Fruit fly (Drosophila melanogaster) whole organism, embryonic: Measurements from ENCODE around the gene Zaf1.

Experiments
- Atf3 ChIP-seq: fragments of 200-800 bp; sonication (Bioruptor generic); optimal IDR thresholded peaks from 3 replicates; lab custom pipeline; 2016; ENCODE audit warnings: missing biosample characterization, missing genetic modification characterization
- CG11085 ChIP-seq: fragments of 200-800 bp; sonication (Bioruptor generic); IDR thresholded peaks from 2 replicates; pipeline ENCODE4 v1.3.6; 2022; ENCODE audit warnings: missing biosample characterization, missing genetic modification characterization
- CG11695 ChIP-seq: fragments of 200-800 bp; sonication (Bioruptor generic); IDR thresholded peaks from 3 replicates; pipeline ENCODE4 v1.3.6; 2022; ENCODE audit warnings: missing biosample characterization, missing genetic modification characterization
- CG14710 ChIP-seq: fragments of 200-800 bp; sonication (Bioruptor generic); optimal IDR thresholded peaks from 3 replicates; lab custom pipeline; 2019; ENCODE audit warnings: missing biosample characterization, mild to moderate bottlenecking, missing genetic modification characterization, moderate library complexity
- CG1529 ChIP-seq: fragments of 200-800 bp; sonication (Bioruptor generic); optimal IDR thresholded peaks from 3 replicates; lab custom pipeline; 2018; ENCODE audit warnings: missing biosample characterization, missing genetic modification characterization
- CG16779 ChIP-seq: fragments of 200-800 bp; sonication (Bioruptor generic); IDR thresholded peaks from 2 replicates; pipeline ENCODE4 v1.3.6; 2022; ENCODE audit warnings: missing biosample characterization, missing genetic modification characterization
- CG17829 ChIP-seq: fragments of 200-800 bp; optimal IDR thresholded peaks from 2 replicates; lab custom pipeline; 2019; ENCODE audit warnings: missing biosample characterization, mild to moderate bottlenecking, missing genetic modification characterization, moderate library complexity
- CG18599 ChIP-seq: fragments of 200-800 bp; sonication (Bioruptor generic); optimal IDR thresholded peaks from 3 replicates; lab custom pipeline; 2017; ENCODE audit warnings: missing biosample characterization, missing genetic modification characterization, mild to moderate bottlenecking, moderate library complexity, missing genetic modification reagents
- CG18764 ChIP-seq: fragments of 200-800 bp; sonication (Bioruptor generic); optimal IDR thresholded peaks from 3 replicates; lab custom pipeline; 2016; ENCODE audit warnings: missing biosample characterization, missing genetic modification characterization
- CG2116 ChIP-seq: fragments of 200-800 bp; sonication (Bioruptor generic); optimal IDR thresholded peaks from 3 replicates; lab custom pipeline; 2018; ENCODE audit warnings: missing biosample characterization, mild to moderate bottlenecking, missing genetic modification characterization
- CG3281 ChIP-seq: fragments of 200-800 bp; sonication (Bioruptor generic); optimal IDR thresholded peaks from 3 replicates; lab custom pipeline; 2017; ENCODE audit warnings: missing biosample characterization, mild to moderate bottlenecking, missing genetic modification characterization
- CG3847 ChIP-seq: fragments of 200-800 bp; sonication (Bioruptor generic); IDR thresholded peaks from 2 replicates; pipeline ENCODE4 v1.3.6; 2022; ENCODE audit warnings: missing biosample characterization, missing genetic modification characterization
- CG4617 ChIP-seq: fragments of 200-800 bp; sonication (Bioruptor generic); optimal IDR thresholded peaks from 3 replicates; lab custom pipeline; 2016; ENCODE audit warnings: missing biosample characterization, missing genetic modification characterization, borderline replicate concordance
- CG5180 ChIP-seq: fragments of 200-800 bp; sonication (Bioruptor generic); optimal IDR thresholded peaks from 3 replicates; lab custom pipeline; 2017; ENCODE audit warnings: missing biosample characterization, missing genetic modification characterization, mild to moderate bottlenecking, moderate library complexity, missing genetic modification reagents
- CG8089 ChIP-seq: fragments of 200-800 bp; sonication (Bioruptor generic); optimal IDR thresholded peaks from 3 replicates; lab custom pipeline; 2016; ENCODE audit warnings: missing biosample characterization, missing genetic modification characterization
- CrebB ChIP-seq: fragments of 200-800 bp; sonication (Bioruptor generic); optimal IDR thresholded peaks from 3 replicates; lab custom pipeline; 2018; ENCODE audit warnings: missing biosample characterization, mild to moderate bottlenecking, missing genetic modification characterization
- D ChIP-seq, 2 experiments: fragments of 200-800 bp in 1 of 2; fragments of >200 bp in 1 of 2; sonication (Bioruptor generic) in 1 of 2; optimal IDR thresholded peaks; 2 replicates in 1 of 2; 3 replicates in 1 of 2; lab custom pipeline; 2017; ENCODE audit warnings: mild to moderate bottlenecking in 1 of 2, missing biosample characterization in 1 of 2, missing genetic modification characterization in 1 of 2, missing genetic modification reagents in 1 of 2
- Dll ChIP-seq: fragments of 200-800 bp; sonication (Bioruptor generic); IDR thresholded peaks from 4 replicates; pipeline ENCODE4 v1.3.6; 2022; ENCODE audit warnings: missing biosample characterization, missing genetic modification characterization; ENCODE audit not compliant: partially characterized antibody
- Dref ChIP-seq: fragments of 200-800 bp; sonication (Bioruptor generic); IDR thresholded peaks from 2 replicates; pipeline ENCODE4 v1.3.6; 2022; ENCODE audit warnings: missing biosample characterization, missing genetic modification characterization
- H2.0 ChIP-seq: fragments of 200-800 bp; sonication (Bioruptor generic); IDR thresholded peaks from 2 replicates; pipeline ENCODE4 v1.3.6; 2022; ENCODE audit warnings: missing biosample characterization, missing genetic modification characterization
- HLH4C ChIP-seq: fragments of 200-800 bp; sonication (Bioruptor generic); IDR thresholded peaks from 3 replicates; pipeline ENCODE4 v1.3.6; 2022; ENCODE audit warnings: missing biosample characterization, missing genetic modification characterization; ENCODE audit not compliant: partially characterized antibody
- MBD-R2 ChIP-seq: fragments of 200-800 bp; sonication (Bioruptor generic); IDR thresholded peaks from 2 replicates; pipeline ENCODE4 v1.3.6; 2022; ENCODE audit warnings: missing biosample characterization, missing genetic modification characterization
- NFAT ChIP-seq: fragments of 200-800 bp; sonication (Bioruptor generic); IDR thresholded peaks from 2 replicates; pipeline ENCODE4 v1.3.6; 2022; ENCODE audit warnings: missing biosample characterization, missing genetic modification characterization
- Nf-YB ChIP-seq: fragments of 200-800 bp; sonication (Bioruptor generic); optimal IDR thresholded peaks from 3 replicates; lab custom pipeline; 2019; ENCODE audit warnings: missing biosample characterization, mild to moderate bottlenecking, missing genetic modification characterization, moderate library complexity
- Oli ChIP-seq: fragments of 200-800 bp; sonication (Bioruptor generic); optimal IDR thresholded peaks from 2 replicates; lab custom pipeline; 2018; ENCODE audit warnings: missing biosample characterization, mild to moderate bottlenecking, missing genetic modification characterization, moderate library complexity
- PHDP ChIP-seq: fragments of 200-800 bp; sonication (Bioruptor generic); optimal IDR thresholded peaks from 3 replicates; lab custom pipeline; 2018; ENCODE audit warnings: missing biosample characterization, mild to moderate bottlenecking, missing genetic modification characterization, moderate library complexity
- Sin3A ChIP-seq: fragments of >200 bp; optimal IDR thresholded peaks from 2 replicates; lab custom pipeline; 2018
- Taf1 ChIP-seq: fragments of 200-800 bp; sonication (Bioruptor generic); IDR thresholded peaks from 2 replicates; pipeline ENCODE4 v1.3.6; 2022; ENCODE audit warnings: missing biosample characterization, missing genetic modification characterization
- Xbp1 ChIP-seq: fragments of 200-800 bp; sonication (Bioruptor generic); optimal IDR thresholded peaks from 3 replicates; lab custom pipeline; 2016; ENCODE audit warnings: missing biosample characterization, mild to moderate bottlenecking, missing genetic modification characterization
- Xrp1 ChIP-seq: fragments of 200-800 bp; sonication (Bioruptor generic); IDR thresholded peaks from 2 replicates; pipeline ENCODE4 v1.3.6; 2022; ENCODE audit warnings: missing biosample characterization, missing genetic modification characterization
- bbx ChIP-seq: fragments of 200-800 bp; sonication (Bioruptor generic); IDR thresholded peaks from 2 replicates; pipeline ENCODE4 v1.3.6; 2022; ENCODE audit warnings: missing biosample characterization, missing genetic modification characterization; ENCODE audit not compliant: partially characterized antibody
- bowl ChIP-seq: fragments of 200-800 bp; sonication (Bioruptor generic); IDR thresholded peaks from 2 replicates; pipeline ENCODE4 v1.3.6; 2022; ENCODE audit warnings: missing biosample characterization, missing genetic modification characterization
- chinmo ChIP-seq: fragments of 200-800 bp; sonication (Bioruptor generic); IDR thresholded peaks from 4 replicates; pipeline ENCODE4 v1.3.6; 2022; ENCODE audit warnings: missing biosample characterization, missing genetic modification characterization; ENCODE audit not compliant: partially characterized antibody
- crol ChIP-seq: fragments of 200-800 bp; sonication (Bioruptor generic); IDR thresholded peaks from 2 replicates; pipeline ENCODE4 v1.3.6; 2022; ENCODE audit warnings: missing biosample characterization, missing genetic modification characterization
- disco-r ChIP-seq: fragments of 200-800 bp; sonication (Bioruptor generic); optimal IDR thresholded peaks from 2 replicates; lab custom pipeline; 2016; ENCODE audit warnings: missing biosample characterization, missing genetic modification characterization
- nmo ChIP-seq: fragments of 200-800 bp; sonication (Bioruptor generic); optimal IDR thresholded peaks from 2 replicates; lab custom pipeline; 2018; ENCODE audit warnings: missing biosample characterization, mild to moderate bottlenecking, missing genetic modification characterization, moderate library complexity
- phol ChIP-seq: fragments of 200-800 bp; sonication (Bioruptor generic); optimal IDR thresholded peaks from 3 replicates; lab custom pipeline; 2018; ENCODE audit warnings: missing biosample characterization, mild to moderate bottlenecking, missing genetic modification characterization, moderate library complexity
- pzg ChIP-seq: fragments of 200-800 bp; sonication (Bioruptor generic); optimal IDR thresholded peaks from 3 replicates; lab custom pipeline; 2018; ENCODE audit warnings: missing biosample characterization, mild to moderate bottlenecking, missing genetic modification characterization, moderate library complexity
- salm ChIP-seq: fragments of 200-800 bp; sonication (Bioruptor generic); optimal IDR thresholded peaks from 2 replicates; lab custom pipeline; 2018; ENCODE audit warnings: missing biosample characterization, mild to moderate bottlenecking, missing genetic modification characterization
- sna ChIP-seq: fragments of 200-800 bp; sonication (Bioruptor generic); IDR thresholded peaks from 2 replicates; pipeline ENCODE4 v1.3.6; 2022; ENCODE audit warnings: missing biosample characterization, missing genetic modification characterization; ENCODE audit not compliant: partially characterized antibody
- sob ChIP-seq: fragments of 200-800 bp; sonication (Bioruptor generic); IDR thresholded peaks from 2 replicates; pipeline ENCODE4 v1.3.6; 2022; ENCODE audit warnings: missing biosample characterization, missing genetic modification characterization
- sr ChIP-seq: fragments of 200-800 bp; sonication (Bioruptor generic); IDR thresholded peaks from 3 replicates; pipeline ENCODE4 v1.3.6; 2022; ENCODE audit warnings: missing biosample characterization, missing genetic modification characterization
- tna ChIP-seq: fragments of 200-800 bp; sonication (Bioruptor generic); IDR thresholded peaks from 2 replicates; pipeline ENCODE4 v1.3.6; 2022; ENCODE audit warnings: missing biosample characterization, missing genetic modification characterization; ENCODE audit not compliant: partially characterized antibody
- trem ChIP-seq: fragments of 200-800 bp; optimal IDR thresholded peaks from 3 replicates; lab custom pipeline; 2019; ENCODE audit warnings: missing biosample characterization, mild to moderate bottlenecking, missing genetic modification characterization, moderate library complexity
- tx ChIP-seq: fragments of 200-800 bp; sonication (Bioruptor generic); optimal IDR thresholded peaks from 2 replicates; lab custom pipeline; 2016; ENCODE audit warnings: missing biosample characterization, missing genetic modification characterization
- unc-4 ChIP-seq: fragments of 200-800 bp; sonication (Bioruptor generic); IDR thresholded peaks from 2 replicates; pipeline ENCODE4 v1.3.6; 2022; ENCODE audit warnings: missing biosample characterization, missing genetic modification characterization; ENCODE audit not compliant: partially characterized antibody
- unpg ChIP-seq: fragments of 200-800 bp; sonication (Bioruptor generic); optimal IDR thresholded peaks from 3 replicates; lab custom pipeline; 2018; ENCODE audit warnings: missing biosample characterization, mild to moderate bottlenecking, missing genetic modification characterization, moderate library complexity
- vfl ChIP-seq: fragments of 200-800 bp; sonication (Bioruptor generic); optimal IDR thresholded peaks from 2 replicates; lab custom pipeline; 2016; ENCODE audit warnings: missing biosample characterization, missing genetic modification characterization
- vvl ChIP-seq: fragments of 200-800 bp; sonication (Bioruptor generic); IDR thresholded peaks from 2 replicates; pipeline ENCODE4 v1.3.6; 2022; ENCODE audit warnings: missing biosample characterization, missing genetic modification characterization
- zfh2 ChIP-seq: fragments of 200-800 bp; sonication (Bioruptor generic); optimal IDR thresholded peaks from 2 replicates; lab custom pipeline; 2016; ENCODE audit warnings: missing biosample characterization, missing genetic modification characterization

Gene Zaf1

DNA sequence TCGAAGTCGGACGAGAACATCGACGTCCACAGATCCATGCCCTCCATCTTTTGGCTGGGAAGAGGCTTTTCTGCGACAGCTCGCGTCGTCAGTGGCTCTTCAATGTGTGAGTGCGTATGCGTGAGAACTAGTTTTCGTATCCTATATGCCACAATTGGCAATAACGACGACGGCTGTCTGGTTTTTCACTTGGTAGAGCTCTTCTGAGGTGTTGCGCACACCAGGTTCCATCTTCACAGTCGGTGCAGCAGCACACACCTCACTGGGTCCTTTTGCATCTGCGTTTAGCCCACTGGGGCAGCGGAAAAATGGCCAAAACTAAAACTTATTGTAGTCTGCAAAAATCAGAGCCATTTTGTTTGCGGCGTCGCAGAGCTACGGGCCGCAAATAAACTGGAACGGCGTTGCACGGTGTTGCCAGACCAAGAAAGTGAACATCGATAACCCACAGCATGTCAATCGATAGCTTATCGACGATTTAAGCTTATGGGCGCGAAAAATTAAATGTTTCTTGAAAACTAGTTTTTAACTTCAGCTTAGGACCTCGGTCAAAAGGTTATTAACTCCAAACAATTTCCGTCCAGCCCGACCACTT is 35.6 kb downstream of the Zaf1 start, which contains the start of gene CG6791 (continued):
- TF ChIP-seq bbx (GFP tag; lab: Robert Waterston, UW) (peak; percentile 93), CG4617 (GFP tag; lab: Kevin White, UChicago) (peak; percentile 72), vfl (GFP tag; lab: Kevin White, UChicago) (no peak), CG17829 (peak; percentile 12), CG14710 (peak; percentile 41), Dll (GFP tag; lab: Robert Waterston, UW) (peak; percentile 88), MBD-R2 (GFP tag; lab: Robert Waterston, UW) (peak; percentile 65), CG11085 (no peak), unc-4 (GFP tag; lab: Robert Waterston, UW) (peak; percentile 90), vvl (peak; percentile 30; the same call in 1 of the 2 replicates), CG2116 (GFP tag; lab: Kevin White, UChicago) (peak; percentile 65), phol (peak; percentile 86), Sin3A (lab: Kevin White, UChicago) (peak; percentile 51), CG5180 (no peak), nmo (GFP tag; lab: Kevin White, UChicago) (peak; percentile 16), sr (no peak), HLH4C (peak; percentile 75), Dref (GFP tag; lab: Robert Waterston, UW) (peak; percentile 96), Nf-YB (GFP tag; lab: Kevin White, UChicago) (no peak), trem (tag; lab: Kevin White, UChicago) (peak; percentile 47), NFAT (GFP tag; lab: Robert Waterston, UW) (no peak), CG16779 (no peak), Xbp1 (GFP tag; lab: Kevin White, UChicago) (no peak), disco-r (no peak), sna (GFP tag; lab: Robert Waterston, UW) (peak; percentile 78), tna (GFP tag; lab: Robert Waterston, UW) (peak; percentile 78), CG3847 (GFP tag; lab: Robert Waterston, UW) (peak; percentile 58)

dm6 chr3R:11582253-11582589 is 43.2 kb downstream of the Zaf1 start:
- peak; percentile 52 for TF ChIP-seq CG3281 (GFP tag; lab: Kevin White, UChicago)
- TF ChIP-seq unpg: peak; percentile 75
- peak; percentile 9 for TF ChIP-seq tx
- peak; percentile 52 for TF ChIP-seq salm (tag; lab: Kevin White, UChicago)
- peak; percentile 51; the same call in 1 of the 2 replicates for TF ChIP-seq sob (GFP tag; lab: Robert Waterston, UW)
- peak; percentile 73 for TF ChIP-seq Xrp1 (GFP tag; lab: Robert Waterston, UW)
- peak; percentile 67 for TF ChIP-seq PHDP (tag; lab: Kevin White, UChicago)
- TF ChIP-seq CG11695 (GFP tag; lab: Robert Waterston, UW): peak; percentile 75
- no peak for TF ChIP-seq CG18599 (GFP tag; lab: Kevin White, UChicago)
- no peak for TF ChIP-seq D (optimal IDR thresholded peaks at IDR 0.05; lab: Kevin White, UChicago)
- peak; percentile 48 for TF ChIP-seq D (GFP tag; optimal IDR thresholded peaks at IDR 0.05; lab: Kevin White, UChicago)
- TF ChIP-seq H2.0 (GFP tag; lab: Robert Waterston, UW): peak; percentile 65
- TF ChIP-seq bowl (GFP tag; lab: Robert Waterston, UW): peak; percentile 68
- peak; percentile 77 for TF ChIP-seq Oli
- no peak for TF ChIP-seq chinmo (GFP tag; lab: Robert Waterston, UW)
- TF ChIP-seq CG1529 (GFP tag; lab: Kevin White, UChicago): no peak
- TF ChIP-seq crol (GFP tag; lab: Robert Waterston, UW): no peak
- no peak for TF ChIP-seq Atf3
- TF ChIP-seq zfh2 (GFP tag; lab: Kevin White, UChicago): peak; percentile 11
- TF ChIP-seq CG8089: peak; percentile 43
- TF ChIP-seq CG4617 (GFP tag; lab: Kevin White, UChicago): no peak
- TF ChIP-seq CrebB (tag; lab: Kevin White, UChicago): no peak
- peak; percentile 23 for TF ChIP-seq CG18764 (GFP tag; lab: Kevin White, UChicago)
- no peak for TF ChIP-seq pzg (GFP tag; lab: Kevin White, UChicago)
- no peak for TF ChIP-seq Taf1 (GFP tag; lab: Robert Waterston, UW)
